Fruit fly (Drosophila melanogaster): ENCODE results near the gene Tep2.

DNA sequence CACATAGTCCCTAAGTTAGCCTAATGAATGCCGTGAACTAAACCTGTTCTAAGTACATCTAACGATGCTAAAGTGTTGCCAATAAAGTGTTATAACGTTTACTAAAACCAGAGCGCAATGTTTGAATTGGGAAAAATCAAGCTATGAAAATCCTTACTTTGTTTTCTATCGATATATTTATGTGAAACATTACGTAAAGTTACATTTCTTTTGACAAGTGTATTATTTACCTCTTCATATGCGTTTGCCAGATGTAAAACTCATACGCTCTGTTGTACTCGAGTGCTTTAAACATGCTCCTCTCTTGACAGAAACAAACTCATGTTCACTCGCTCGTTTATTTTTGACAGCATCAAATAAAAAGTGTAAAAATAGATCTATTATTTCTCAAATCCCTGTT, 9.2 kb upstream of the Tep2 start, which contains the start of gene Ntl:
- TF ChIP-seq h (optimal IDR thresholded peaks at IDR 0.05) (no peak), ttk (optimal IDR thresholded peaks at IDR 0.05) (no peak), insv (optimal IDR thresholded peaks at IDR 0.05) (no peak), psq (optimal IDR thresholded peaks at IDR 0.05) (no peak), Myc (optimal IDR thresholded peaks at IDR 0.05) (no peak)

Measured in Kc167 (cell line).